Worm (Caenorhabditis elegans) whole organism, early embryonic: ENCODE measurements around the gene fip-3.

Experiments
- B0310.2 ChIP-seq: sonication (generic microtip); optimal IDR thresholded peaks from 2 replicates; lab custom pipeline; 2016; ENCODE audit warnings: mild to moderate bottlenecking, missing genetic modification characterization, missing compliant biosample characterization
- F13C5.2 ChIP-seq: sonication (generic microtip); optimal IDR thresholded peaks from 2 replicates; lab custom pipeline; 2017; ENCODE audit warnings: mild to moderate bottlenecking, missing genetic modification characterization, inconsistent platforms, missing compliant biosample characterization
- aly-1 ChIP-seq: sonication (generic microtip); optimal IDR thresholded peaks from 2 replicates; lab custom pipeline; 2016; ENCODE audit warnings: missing genetic modification characterization, missing compliant biosample characterization
- ama-1 ChIP-seq: fragments of 150-350 bp; optimal IDR thresholded peaks from 2 replicates; lab custom pipeline; 2014
- ceh-13 ChIP-seq: fragments of 200-800 bp; sonication (Bioruptor generic); optimal IDR thresholded peaks from 2 replicates; lab custom pipeline; 2018; ENCODE audit warnings: mild to moderate bottlenecking, missing genetic modification characterization, missing compliant biosample characterization
- ceh-36 ChIP-seq: sonication (generic microtip); optimal IDR thresholded peaks from 2 replicates; lab custom pipeline; 2016; ENCODE audit warnings: missing genetic modification characterization, inconsistent platforms, missing compliant biosample characterization
- ets-7 ChIP-seq: sonication (generic microtip); optimal IDR thresholded peaks from 2 replicates; lab custom pipeline; 2016; ENCODE audit warnings: missing genotype, missing genetic modification characterization, missing compliant biosample characterization
- flt-1 ChIP-seq: fragments of 200-800 bp; sonication (Bioruptor generic); IDR thresholded peaks from 2 replicates; pipeline ENCODE4 v1.3.6; 2022; ENCODE audit warnings: missing genetic modification characterization, missing compliant biosample characterization
- hmbx-1 ChIP-seq: sonication (generic microtip); optimal IDR thresholded peaks from 2 replicates; lab custom pipeline; 2016; ENCODE audit warnings: mild to moderate bottlenecking, missing genetic modification characterization, missing compliant biosample characterization
- hmg-4 ChIP-seq: fragments of 200-800 bp; sonication (Bioruptor generic); optimal IDR thresholded peaks from 2 replicates; lab custom pipeline; 2018; ENCODE audit warnings: mild to moderate bottlenecking, missing genetic modification characterization, missing compliant biosample characterization
- hnd-1 ChIP-seq: sonication (generic microtip); optimal IDR thresholded peaks from 2 replicates; lab custom pipeline; 2016; ENCODE audit warnings: missing genetic modification characterization, missing compliant biosample characterization
- pes-1 ChIP-seq: fragments of 200-800 bp; sonication (Bioruptor generic); IDR thresholded peaks from 2 replicates; pipeline ENCODE4 v1.3.6; 2022; ENCODE audit warnings: missing genetic modification reagents, missing genetic modification characterization, missing compliant biosample characterization
- scrt-1 ChIP-seq: fragments of 200-800 bp; sonication (Bioruptor generic); IDR thresholded peaks from 2 replicates; pipeline ENCODE4 v1.3.6; 2022; ENCODE audit warnings: missing genetic modification characterization, missing compliant biosample characterization
- sea-1 ChIP-seq: fragments of 200-800 bp; sonication (Bioruptor generic); conservative IDR thresholded peaks from 2 replicates; pipeline ENCODE4 v1.3.6; 2022; ENCODE audit warnings: missing genetic modification characterization, missing compliant biosample characterization
- tbx-11 ChIP-seq: fragments of 200-800 bp; sonication (Bioruptor generic); IDR thresholded peaks from 2 replicates; pipeline ENCODE4 v1.3.6; 2022; ENCODE audit warnings: missing genetic modification characterization, missing compliant biosample characterization
- tbx-37 ChIP-seq: fragments of 200-800 bp; sonication (Bioruptor generic); conservative IDR thresholded peaks from 2 replicates; pipeline ENCODE4 v1.3.6; 2022; ENCODE audit warnings: missing genetic modification reagents, missing genetic modification characterization, missing compliant biosample characterization
- tra-4 ChIP-seq: sonication (generic microtip); optimal IDR thresholded peaks from 2 replicates; lab custom pipeline; 2017; ENCODE audit warnings: missing genetic modification characterization, missing compliant biosample characterization

fip-3 gene

ce11 chrIII:8597770-8598169, 8.5 kb upstream of the fip-3 start, which contains the start of gene ztf-30:
TSS of gene ztf-30 (minus strand) at chrIII:8597870.
- TF ChIP-seq pes-1 (GFP tag; lab: Robert Waterston, UW) (no peak), flt-1 (GFP tag; lab: Robert Waterston, UW) (no peak), hmg-4 (no peak), scrt-1 (GFP tag; lab: Robert Waterston, UW) (no peak), ceh-13 (GFP tag; lab: Kevin White, UChicago) (no peak), tbx-11 (GFP tag; lab: Robert Waterston, UW) (no peak), hmbx-1 (no peak), aly-1 (tag; lab: Kevin White, UChicago) (no peak), ama-1 (lab: Kevin White, UChicago) (no peak), F13C5.2 (tag; lab: Kevin White, UChicago) (no peak), ets-7 (tag; lab: Kevin White, UChicago) (no peak)

ce11 chrIII:8596692-8597091, 7.4 kb upstream of the fip-3 start:
- TF ChIP-seq aly-1 (tag; lab: Kevin White, UChicago) (no peak), sea-1 (GFP tag; lab: Robert Waterston, UW) (no peak), F13C5.2 (tag; lab: Kevin White, UChicago) (no peak), hnd-1 (tag; lab: Kevin White, UChicago) (no peak), ceh-36 (no peak)

DNA sequence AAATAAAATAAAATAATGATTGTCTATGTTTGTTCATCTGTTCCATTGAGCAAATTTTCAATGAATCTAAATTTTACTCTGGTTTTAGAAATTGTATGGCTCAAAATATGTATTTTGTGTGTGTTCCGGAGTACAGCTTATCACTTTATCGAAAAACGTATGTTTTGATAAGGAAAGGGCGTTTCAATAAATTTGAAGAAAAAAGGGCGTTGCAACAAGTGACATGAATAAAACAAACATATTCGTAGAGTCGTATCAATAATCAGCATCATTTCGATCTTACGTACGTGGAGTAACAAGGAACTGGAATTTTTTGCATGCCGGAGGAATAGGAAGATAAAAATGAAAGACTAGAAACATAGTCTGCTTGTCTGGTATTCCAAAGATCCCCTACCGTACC, 4.8 kb upstream of the fip-3 start:
- TF ChIP-seq B0310.2 (tag; lab: Kevin White, UChicago) (no peak), tbx-11 (GFP tag; lab: Robert Waterston, UW) (no peak), ceh-13 (GFP tag; lab: Kevin White, UChicago) (no peak), ceh-36 (no peak), tra-4 (no peak)

DNA sequence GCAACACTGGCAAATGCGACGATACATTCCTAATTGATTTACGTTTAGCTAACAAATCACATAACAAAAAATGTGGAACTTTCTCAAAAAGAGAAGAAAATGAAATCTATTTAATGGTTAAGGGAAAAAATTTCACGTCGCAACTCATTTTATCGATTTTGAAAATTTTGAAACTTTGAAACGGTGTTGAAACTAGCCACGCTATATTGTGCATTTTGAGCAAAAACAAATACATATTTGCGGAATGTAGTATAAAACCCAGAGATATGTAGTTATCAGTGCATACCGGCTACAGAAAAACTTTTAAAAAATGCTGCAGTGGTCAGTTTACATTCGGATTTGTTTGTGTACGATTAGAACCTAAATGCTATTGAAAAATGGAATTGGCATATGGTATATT, 4.3 kb upstream of the fip-3 start, which contains the start of gene C06E1.7:
C06E1.7 (minus strand) TSS at position 101 of the 400 bp plus-strand sequence.
- no peak for TF ChIP-seq aly-1 (tag; lab: Kevin White, UChicago)
- no peak for TF ChIP-seq hnd-1 (tag; lab: Kevin White, UChicago)
- no peak for TF ChIP-seq B0310.2 (tag; lab: Kevin White, UChicago)
- no peak for TF ChIP-seq tbx-11 (GFP tag; lab: Robert Waterston, UW)
- no peak for TF ChIP-seq ama-1 (lab: Kevin White, UChicago)
- TF ChIP-seq hmg-4: no peak
- TF ChIP-seq ceh-36: no peak
- TF ChIP-seq hmbx-1: no peak
- no peak for TF ChIP-seq flt-1 (GFP tag; lab: Robert Waterston, UW)
- no peak for TF ChIP-seq scrt-1 (GFP tag; lab: Robert Waterston, UW)
- no peak for TF ChIP-seq ets-7 (tag; lab: Kevin White, UChicago)
- no peak for TF ChIP-seq sea-1 (GFP tag; lab: Robert Waterston, UW)
- no peak for TF ChIP-seq F13C5.2 (tag; lab: Kevin White, UChicago)
- no peak for TF ChIP-seq ceh-13 (GFP tag; lab: Kevin White, UChicago)
- no peak for TF ChIP-seq tra-4
- TF ChIP-seq tbx-37: no peak

- TF ChIP-seq ceh-13 (GFP tag; lab: Kevin White, UChicago) (no peak), ets-7 (tag; lab: Kevin White, UChicago) (no peak), B0310.2 (tag; lab: Kevin White, UChicago) (no peak), flt-1 (GFP tag; lab: Robert Waterston, UW) (no peak), hnd-1 (tag; lab: Kevin White, UChicago) (no peak), aly-1 (tag; lab: Kevin White, UChicago) (no peak), ama-1 (lab: Kevin White, UChicago) (no peak), F13C5.2 (tag; lab: Kevin White, UChicago) (no peak), hmbx-1 (no peak), sea-1 (GFP tag; lab: Robert Waterston, UW) (no peak), pes-1 (GFP tag; lab: Robert Waterston, UW) (no peak), tbx-11 (GFP tag; lab: Robert Waterston, UW) (no peak), ceh-36 (no peak), tra-4 (no peak), scrt-1 (GFP tag; lab: Robert Waterston, UW) (no peak)
Measured at ce11 chrIII:8590882-8591281, 1.6 kb upstream of the fip-3 start, which contains the start of gene fipr-16. TSS of gene fipr-16 (minus strand) at chrIII:8590982.

DNA sequence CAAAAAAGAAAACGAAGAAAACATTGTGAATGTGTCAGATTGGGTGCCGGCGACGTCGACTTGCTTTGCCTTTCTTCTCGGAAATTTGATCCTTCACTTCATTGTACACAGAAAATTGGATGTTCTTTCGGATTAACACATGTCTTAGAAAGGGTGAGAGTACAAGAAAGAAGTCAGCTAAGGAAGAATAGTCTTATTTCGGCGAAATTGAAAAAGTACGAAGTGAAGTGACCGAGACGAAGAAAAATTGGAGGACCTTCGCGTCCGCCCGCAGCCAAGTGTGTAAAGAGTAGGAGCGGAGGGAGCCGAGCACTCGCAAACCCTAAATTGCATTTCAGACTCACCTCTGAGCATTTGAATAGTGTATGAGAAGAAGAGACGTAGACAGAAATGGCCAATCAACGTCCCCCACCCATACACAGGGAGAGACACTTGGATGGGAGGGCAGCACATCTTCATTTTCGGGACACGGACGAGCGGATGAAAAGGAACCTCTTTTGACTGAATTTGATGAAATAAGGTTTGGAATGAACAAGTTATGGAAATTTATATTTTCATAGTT, 615 bp downstream of the fip-3 start, which contains the start of gene glr-1:
glr-1 (minus strand) TSS at position 51 of the 562 bp plus-strand sequence.
- TF ChIP-seq ets-7 (tag; lab: Kevin White, UChicago) (no peak), ama-1 (lab: Kevin White, UChicago) (no peak), ceh-36 (no peak), hmg-4 (no peak), ceh-13 (GFP tag; lab: Kevin White, UChicago) (no peak), flt-1 (GFP tag; lab: Robert Waterston, UW) (no peak), tbx-11 (GFP tag; lab: Robert Waterston, UW) (no peak), scrt-1 (GFP tag; lab: Robert Waterston, UW) (no peak), aly-1 (tag; lab: Kevin White, UChicago) (no peak), tra-4 (no peak), pes-1 (GFP tag; lab: Robert Waterston, UW) (no peak)

- TF ChIP-seq ama-1 (lab: Kevin White, UChicago): no peak
- no peak for TF ChIP-seq tra-4
- no peak for TF ChIP-seq B0310.2 (tag; lab: Kevin White, UChicago)
- no peak for TF ChIP-seq hmg-4
- no peak for TF ChIP-seq ceh-36
- no peak for TF ChIP-seq tbx-37
- TF ChIP-seq tbx-11 (GFP tag; lab: Robert Waterston, UW): no peak
- TF ChIP-seq ets-7 (tag; lab: Kevin White, UChicago): no peak
- TF ChIP-seq ceh-13 (GFP tag; lab: Kevin White, UChicago): no peak
- no peak for TF ChIP-seq F13C5.2 (tag; lab: Kevin White, UChicago)
- no peak for TF ChIP-seq hnd-1 (tag; lab: Kevin White, UChicago)
- TF ChIP-seq pes-1 (GFP tag; lab: Robert Waterston, UW): no peak
- TF ChIP-seq hmbx-1: no peak
- no peak for TF ChIP-seq flt-1 (GFP tag; lab: Robert Waterston, UW)
- TF ChIP-seq scrt-1 (GFP tag; lab: Robert Waterston, UW): no peak
Measured at ce11 chrIII:8580802-8581201, 8.5 kb downstream of the fip-3 start, which contains the start of gene doxa-1. TSS of gene doxa-1 (plus strand) at chrIII:8581102.
